Fruit fly (Drosophila melanogaster): ENCODE data around the gene ppan.

The ppan gene

DNA sequence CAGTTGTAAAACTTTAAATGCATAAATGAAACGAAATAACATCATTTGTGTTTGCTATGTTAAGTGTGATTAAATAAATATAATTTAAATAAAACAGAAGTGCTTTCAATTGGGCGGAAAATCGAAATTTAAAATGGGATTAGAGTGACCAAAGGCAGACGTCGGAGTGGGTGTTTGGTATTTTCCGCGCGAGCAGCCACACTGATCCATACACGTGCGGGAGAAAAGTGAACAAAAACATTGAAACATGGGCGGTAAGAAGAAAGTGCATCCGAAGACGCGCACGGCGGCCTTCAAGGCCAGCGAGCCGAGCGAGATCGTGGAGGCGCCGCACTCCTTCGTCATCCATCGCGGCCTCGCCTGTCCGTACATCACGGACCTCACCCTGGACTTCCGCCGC lies at the start of gene ppan (continued):
- TF ChIP-seq CG1832 (GFP tag; optimal IDR thresholded peaks at IDR 0.05) (no peak), CG18764 (GFP tag; optimal IDR thresholded peaks at IDR 0.05) (no peak), CG4360 (GFP tag; IDR thresholded peaks at IDR 0.05) (no peak), CG33557 (GFP tag; optimal IDR thresholded peaks at IDR 0.05) (no peak), ems (GFP tag; optimal IDR thresholded peaks at IDR 0.05) (no peak), Dref (GFP tag; IDR thresholded peaks at IDR 0.05) (peak; percentile 44), B-H2 (GFP tag; optimal IDR thresholded peaks at IDR 0.05) (no peak), prd (optimal IDR thresholded peaks at IDR 0.05) (no peak), prd (GFP tag; IDR thresholded peaks at IDR 0.05) (no peak), Hmr (GFP tag; optimal IDR thresholded peaks at IDR 0.05) (no peak), CG34422 (GFP tag; IDR thresholded peaks at IDR 0.05) (peak; percentile 77; the same call in 2 of the 3 replicates), CG8281 (tag; optimal IDR thresholded peaks at IDR 0.05) (no peak), CG1529 (GFP tag; optimal IDR thresholded peaks at IDR 0.05) (no peak), CG30403 (GFP tag; optimal IDR thresholded peaks at IDR 0.05) (no peak), Xrp1 (GFP tag; IDR thresholded peaks at IDR 0.05) (0 out of 2 replicates have a peak, but pooled peaks have one; percentile 13), Scr (GFP tag; IDR thresholded peaks at IDR 0.05; ENCODE audit: partially characterized antibody) (peak; percentile 33), ftz-f1 (GFP tag; optimal IDR thresholded peaks at IDR 0.05) (peak; percentile 66), CG3838 (GFP tag; optimal IDR thresholded peaks at IDR 0.05) (no peak), CG10431 (GFP tag; optimal IDR thresholded peaks at IDR 0.05) (no peak), Rfx (GFP tag; IDR thresholded peaks at IDR 0.05) (no peak), repo (GFP tag; optimal IDR thresholded peaks at IDR 0.05) (no peak), Lim3 (GFP tag; IDR thresholded peaks at IDR 0.05) (no peak), CG15479 (GFP tag; optimal IDR thresholded peaks at IDR 0.05) (no peak), CoRest (tag; optimal IDR thresholded peaks at IDR 0.05) (no peak), CG12769 (tag; optimal IDR thresholded peaks at IDR 0.05) (no peak), ato (GFP tag; IDR thresholded peaks at IDR 0.05; ENCODE audit: partially characterized antibody) (no peak), CG5953 (GFP tag; IDR thresholded peaks at IDR 0.05) (no peak), CG10959 (GFP tag; IDR thresholded peaks at IDR 0.05) (no peak), HLH4C (GFP tag; IDR thresholded peaks at IDR 0.05; ENCODE audit: partially characterized antibody) (peak; percentile 43; the same call in 1 of the 3 replicates), Nf-YA (GFP tag; IDR thresholded peaks at IDR 0.05) (no peak), danr (GFP tag; IDR thresholded peaks at IDR 0.05) (no peak), CG3065 (GFP tag; optimal IDR thresholded peaks at IDR 0.05) (no peak), CG1603 (tag; optimal IDR thresholded peaks at IDR 0.05) (no peak), odd (GFP tag; optimal IDR thresholded peaks at IDR 0.05) (no peak), gcm2 (GFP tag; optimal IDR thresholded peaks at IDR 0.05) (no peak), Optix (GFP tag; IDR thresholded peaks at IDR 0.05) (no peak), hth (optimal IDR thresholded peaks at IDR 0.05) (no peak), Sox102F (GFP tag; optimal IDR thresholded peaks at IDR 0.05) (no peak), ro (GFP tag; IDR thresholded peaks at IDR 0.05) (no peak), Mad (GFP tag; optimal IDR thresholded peaks at IDR 0.05) (no peak), dpn (GFP tag; optimal IDR thresholded peaks at IDR 0.05) (no peak), chn (GFP tag; optimal IDR thresholded peaks at IDR 0.05) (no peak), Sox100B (GFP tag; optimal IDR thresholded peaks at IDR 0.05) (no peak), gem (tag; optimal IDR thresholded peaks at IDR 0.05) (no peak), sug (tag; optimal IDR thresholded peaks at IDR 0.05) (no peak), Neu2 (GFP tag; optimal IDR thresholded peaks at IDR 0.05; ENCODE audit: borderline replicate concordance) (no peak), tgo (GFP tag; IDR thresholded peaks at IDR 0.05) (no peak), CG2120 (GFP tag; optimal IDR thresholded peaks at IDR 0.05) (no peak), br (optimal IDR thresholded peaks at IDR 0.05) (no peak), CG9817 (tag; optimal IDR thresholded peaks at IDR 0.05) (no peak), Side (GFP tag; optimal IDR thresholded peaks at IDR 0.05) (no peak), az2 (GFP tag; optimal IDR thresholded peaks at IDR 0.05) (no peak), Atf-2 (GFP tag; optimal IDR thresholded peaks at IDR 0.05) (no peak)
